Worm (Caenorhabditis elegans): ENCODE results near the gene srlf-19.

DNA sequence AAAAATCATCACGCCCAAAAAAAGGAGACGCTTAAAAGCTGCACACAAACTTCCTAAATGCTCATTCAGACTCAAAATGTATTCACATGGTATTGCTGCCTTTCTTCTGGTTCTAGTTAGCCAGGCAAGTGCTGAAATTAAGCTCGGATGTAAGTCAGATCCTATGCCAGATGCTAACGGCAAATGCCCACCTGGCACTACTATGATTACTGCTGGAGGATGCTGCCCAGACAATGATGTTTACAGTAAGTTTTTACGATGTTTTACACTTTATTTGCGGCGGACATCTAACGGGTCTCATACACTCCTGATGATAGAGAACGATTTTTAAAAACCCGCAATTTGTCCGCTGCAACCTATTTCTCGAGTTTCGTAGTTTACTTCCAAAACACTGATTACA, 31.3 kb downstream of the srlf-19 start, which contains the start of gene C14C6.5:
- TF ChIP-seq F23B12.7 (tag; optimal IDR thresholded peaks at IDR 0.05; ENCODE audit: insufficient read depth) (no peak), nfya-1 (tag; optimal IDR thresholded peaks at IDR 0.05; ENCODE audit: borderline replicate concordance, insufficient read depth) (no peak), egl-44 (GFP tag; IDR thresholded peaks at IDR 0.05) (no peak), lin-54 (GFP tag; optimal IDR thresholded peaks at IDR 0.05) (no peak), hmg-1.2 (GFP tag; IDR thresholded peaks at IDR 0.05) (no peak), tlf-1 (GFP tag; optimal IDR thresholded peaks at IDR 0.05) (no peak), snpc-4 (GFP tag; optimal IDR thresholded peaks at IDR 0.05) (no peak), snpc-4 (tag; optimal IDR thresholded peaks at IDR 0.05) (no peak), C06A6.2 (GFP tag; conservative IDR thresholded peaks at IDR 0.05) (no peak), ets-4 (GFP tag; optimal IDR thresholded peaks at IDR 0.05) (no peak), egrh-3 (GFP tag; IDR thresholded peaks at IDR 0.05) (no peak), F33H1.4 (GFP tag; IDR thresholded peaks at IDR 0.05) (no peak), B0019.2 (GFP tag; conservative IDR thresholded peaks at IDR 0.05) (no peak)
